Worm (Caenorhabditis elegans): Measurements from ENCODE around the gene C35C5.8.

- TF ChIP-seq tbx-2 (tag; optimal IDR thresholded peaks at IDR 0.05) (no peak), pag-3 (tag; optimal IDR thresholded peaks at IDR 0.05; ENCODE audit: borderline replicate concordance) (no peak), pqm-1 (tag; optimal IDR thresholded peaks at IDR 0.05) (no peak), fax-1 (tag; optimal IDR thresholded peaks at IDR 0.05) (no peak), elt-2 (tag; optimal IDR thresholded peaks at IDR 0.05) (no peak), ceh-22 (tag; optimal IDR thresholded peaks at IDR 0.05) (no peak)
Measured at ce11 chrX:11511231-11511630, 22.2 kb upstream of the C35C5.8 start, which contains the start of gene ccdc-149.

Measured in whole organism, late embryonic.